Worm (Caenorhabditis elegans): ENCODE measurements around the gene W04H10.2.

W04H10.2 gene

DNA sequence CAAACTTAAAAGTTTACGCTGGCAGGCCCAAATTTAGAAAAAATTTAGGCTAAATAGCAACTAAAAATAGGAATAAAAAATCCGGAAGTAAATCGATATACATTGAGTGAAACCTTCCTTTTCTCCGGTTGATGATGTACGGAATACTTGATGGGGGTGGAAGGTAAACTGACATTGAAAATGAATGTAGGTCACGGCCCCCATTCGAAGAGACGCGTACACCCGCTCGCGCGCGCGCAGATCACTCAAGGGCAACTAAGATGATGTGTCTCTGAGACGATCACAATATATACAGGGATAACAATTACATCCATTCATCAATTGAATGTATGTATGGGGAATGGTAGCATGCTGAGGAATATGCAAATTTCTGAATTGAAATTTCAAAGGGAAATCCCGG, 31.3 kb upstream of the W04H10.2 start:
- no peak for TF ChIP-seq snu-23 (GFP tag; optimal IDR thresholded peaks at IDR 0.05)
- TF ChIP-seq nhr-85 (tag), result peak; percentile 81
- no peak for TF ChIP-seq C34B4.2 (tag; optimal IDR thresholded peaks at IDR 0.05)
- no peak for TF ChIP-seq C16A3.4 (tag; optimal IDR thresholded peaks at IDR 0.05)
- TF ChIP-seq xbp-1 (tag; optimal IDR thresholded peaks at IDR 0.05), result no peak
- no peak for TF ChIP-seq lsy-2 (tag; optimal IDR thresholded peaks at IDR 0.05)
- no peak for TF ChIP-seq nhr-71 (tag; optimal IDR thresholded peaks at IDR 0.05)
- no peak for TF ChIP-seq hpl-2 (GFP tag; optimal IDR thresholded peaks at IDR 0.05)
- no peak for TF ChIP-seq nhr-47 (tag; optimal IDR thresholded peaks at IDR 0.05)
- TF ChIP-seq blmp-1 (tag; optimal IDR thresholded peaks at IDR 0.05), result peak; percentile 90
- no peak for TF ChIP-seq isw-1 (GFP tag; IDR thresholded peaks at IDR 0.05)
- TF ChIP-seq snpc-4 (tag; optimal IDR thresholded peaks at IDR 0.05), result no peak
- TF ChIP-seq unc-98 (GFP tag; IDR thresholded peaks at IDR 0.05), result no peak

ce11 chrII:577632-578031, 27.7 kb upstream of the W04H10.2 start, which contains the start of gene W08F4.7:
W08F4.7 (minus strand) TSS chrII:577732.
- TF ChIP-seq unc-86 (tag; optimal IDR thresholded peaks at IDR 0.05) (no peak), nhr-71 (tag; optimal IDR thresholded peaks at IDR 0.05) (no peak), nhr-85 (tag) (peak; percentile 8), unc-130 (tag; optimal IDR thresholded peaks at IDR 0.05) (no peak), fkh-10 (GFP tag; optimal IDR thresholded peaks at IDR 0.05) (no peak)

DNA sequence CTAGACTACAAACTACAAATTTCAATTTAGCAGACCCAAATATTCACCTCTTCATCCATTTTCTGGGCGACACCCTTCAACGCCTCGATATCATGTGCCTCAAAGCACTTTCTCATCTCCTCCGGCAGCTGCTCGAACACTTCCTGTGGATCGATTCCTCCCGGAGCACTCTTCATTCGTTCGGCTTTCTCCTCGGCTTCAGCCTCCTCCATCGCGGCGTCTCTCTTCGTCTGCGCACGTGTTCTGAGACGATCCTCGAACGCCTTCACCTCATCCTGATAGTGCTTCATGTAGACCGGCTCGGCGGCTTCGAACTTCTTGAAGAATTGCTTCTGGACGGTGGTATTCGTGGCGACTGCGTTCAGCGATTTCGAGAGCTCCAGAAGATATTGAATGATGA, 26.6 kb upstream of the W04H10.2 start:
- no peak for TF ChIP-seq efl-3 (GFP tag; optimal IDR thresholded peaks at IDR 0.05)
- no peak for TF ChIP-seq efl-1 (optimal IDR thresholded peaks at IDR 0.05)
- peak in 1 of 2 experiments; percentile 89 for TF ChIP-seq efl-1 (GFP tag; optimal IDR thresholded peaks at IDR 0.05 in 1 of 2)
- TF ChIP-seq nhr-90 (tag; optimal IDR thresholded peaks at IDR 0.05; ENCODE audit: poor library complexity), result no peak
- TF ChIP-seq nhr-76 (tag; optimal IDR thresholded peaks at IDR 0.05), result no peak

DNA sequence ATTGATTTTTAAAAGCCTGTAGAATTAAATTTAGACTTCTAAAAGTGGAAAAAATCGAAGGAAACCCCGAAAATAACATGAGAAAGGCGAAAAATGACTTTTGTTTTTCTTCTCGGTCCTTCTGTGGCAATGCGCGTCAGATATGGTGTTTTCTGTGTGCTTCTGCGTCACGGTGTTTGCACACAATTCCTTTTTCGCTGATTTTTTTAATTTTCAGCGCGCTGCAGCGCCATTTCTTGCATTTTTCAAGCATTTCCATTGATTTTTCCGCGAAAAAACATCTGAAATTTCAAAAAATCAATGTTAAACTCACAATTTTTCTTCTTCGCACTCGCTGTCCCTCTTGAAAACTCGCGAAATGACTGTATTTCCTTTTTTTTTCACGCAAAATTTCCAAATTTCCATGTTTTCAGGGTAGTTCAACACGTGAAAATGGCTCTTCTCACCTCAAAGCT, 25.2 kb upstream of the W04H10.2 start, which contains the start of the genes cdc-37 and W08F4.3:
cdc-37 (minus strand) TSS at position 405 of the 455 bp plus-strand sequence.
W08F4.3 (plus strand) TSS at position 414 of the 455 bp plus-strand sequence.
- TF ChIP-seq nhr-76 (tag; optimal IDR thresholded peaks at IDR 0.05) (no peak), hlh-4 (tag; optimal IDR thresholded peaks at IDR 0.05) (no peak), hpl-2 (GFP tag; optimal IDR thresholded peaks at IDR 0.05) (no peak), pqm-1 (tag; optimal IDR thresholded peaks at IDR 0.05) (no peak), tlp-1 (tag; optimal IDR thresholded peaks at IDR 0.05) (no peak), lin-14 (GFP tag; optimal IDR thresholded peaks at IDR 0.05) (no peak), efl-1 (optimal IDR thresholded peaks at IDR 0.05) (peak; percentile 48 to 67), efl-1 (GFP tag; optimal IDR thresholded peaks at IDR 0.05 in 1 of 2) (peak; percentile 62 to 94), nhr-237 (tag; optimal IDR thresholded peaks at IDR 0.05) (no peak), ceh-90 (tag; optimal IDR thresholded peaks at IDR 0.05) (no peak), lin-15B (tag; optimal IDR thresholded peaks at IDR 0.05) (no peak), ceh-82 (tag; optimal IDR thresholded peaks at IDR 0.05) (peak in 1 of 3 experiments; percentile 23), mep-1 (tag; optimal IDR thresholded peaks at IDR 0.05) (peak; percentile 7), rnt-1 (tag; optimal IDR thresholded peaks at IDR 0.05) (peak; percentile 46), egl-13 (tag; optimal IDR thresholded peaks at IDR 0.05) (no peak), lin-35 (GFP tag; optimal IDR thresholded peaks at IDR 0.05) (peak; percentile 39 to 48), fos-1 (tag; optimal IDR thresholded peaks at IDR 0.05) (peak; percentile 24), jun-1 (tag; optimal IDR thresholded peaks at IDR 0.05) (no peak), xbp-1 (tag; optimal IDR thresholded peaks at IDR 0.05) (no peak), dpl-1 (GFP tag; optimal IDR thresholded peaks at IDR 0.05) (peak in 2 of 3 experiments; percentile 44 to 50), dsc-1 (tag; optimal IDR thresholded peaks at IDR 0.05) (peak; percentile 12), snu-23 (GFP tag; optimal IDR thresholded peaks at IDR 0.05) (peak; percentile 21), nhr-71 (tag; optimal IDR thresholded peaks at IDR 0.05) (no peak), F16B12.6 (tag; optimal IDR thresholded peaks at IDR 0.05) (peak; percentile 94), nhr-85 (tag) (peak; percentile 17), ama-1 (optimal IDR thresholded peaks at IDR 0.05) (no peak), nhr-47 (tag; optimal IDR thresholded peaks at IDR 0.05) (peak; percentile 5)

Measured in whole organism, L1 larva.